Worm (Caenorhabditis elegans) whole organism, L2 larva: ENCODE results near the gene T23F6.2.

Experiments used
- F13H6.1 ChIP-seq: sonication (generic microtip); optimal IDR thresholded peaks from 2 replicates; lab custom pipeline; 2016; ENCODE audit warnings: missing genetic modification characterization, missing compliant biosample characterization
- egl-27 ChIP-seq: sonication (generic microtip); optimal IDR thresholded peaks from 3 replicates; lab custom pipeline; 2017; ENCODE audit warnings: missing biosample characterization, missing genetic modification reagents, missing genetic modification characterization
- fos-1 ChIP-seq: fragments of 150-350 bp; optimal IDR thresholded peaks from 2 replicates; lab custom pipeline; 2014; ENCODE audit warnings: missing biosample characterization, missing genetic modification characterization
- lin-11 ChIP-seq: fragments of 150-350 bp; sonication (generic microtip); optimal IDR thresholded peaks from 2 replicates; lab custom pipeline; 2014; ENCODE audit warnings: missing biosample characterization, missing genetic modification characterization, inconsistent platforms, mixed read lengths
- lin-39 ChIP-seq: fragments of 150-350 bp; optimal IDR thresholded peaks from 2 replicates; lab custom pipeline; 2014; ENCODE audit warnings: missing biosample characterization, missing genetic modification reagents, missing genetic modification characterization
- mab-5 ChIP-seq: fragments of 150-350 bp; optimal IDR thresholded peaks from 2 replicates; lab custom pipeline; 2014; ENCODE audit warnings: missing biosample characterization, missing genetic modification characterization
- nhr-11 ChIP-seq: fragments of 150-350 bp; optimal IDR thresholded peaks from 2 replicates; lab custom pipeline; 2014; ENCODE audit warnings: missing biosample characterization, missing genetic modification characterization
- nhr-25 ChIP-seq: fragments of 150-350 bp; sonication (generic microtip); optimal IDR thresholded peaks from 3 replicates; lab custom pipeline; 2014; ENCODE audit warnings: missing biosample characterization, missing genetic modification characterization
- snpc-4 ChIP-seq: fragments of 150-350 bp; optimal IDR thresholded peaks from 2 replicates; lab custom pipeline; 2014; ENCODE audit warnings: missing biosample characterization, missing genetic modification characterization

- TF ChIP-seq egl-27 = no peak
- TF ChIP-seq F13H6.1 (tag; lab: Kevin White, UChicago) = no peak
- TF ChIP-seq lin-11 (tag; lab: Kevin White, UChicago) = no peak
- no peak for TF ChIP-seq nhr-11
- TF ChIP-seq snpc-4 (tag; lab: Kevin White, UChicago) = no peak
- TF ChIP-seq lin-39 (tag; lab: Kevin White, UChicago) = no peak
- TF ChIP-seq fos-1 (tag; lab: Kevin White, UChicago) = no peak
- no peak for TF ChIP-seq nhr-25 (tag; lab: Kevin White, UChicago)
- no peak for TF ChIP-seq mab-5
Measured at ce11 chrIV:12754170-12754569, 33.0 kb downstream of the T23F6.2 start.
